Worm (Caenorhabditis elegans): Measurements from ENCODE around the gene csn-4.
A peak's percentile ranks its signal among the peaks of the same experiment; 100 is the strongest.

ce11 chrIV:1054736-1055135, 32.1 kb downstream of the csn-4 start, which contains the start of gene dcap-1:
- no peak for TF ChIP-seq zip-2 (tag; optimal IDR thresholded peaks at IDR 0.05)
- no peak for TF ChIP-seq Y5F2A.4 (GFP tag; optimal IDR thresholded peaks at IDR 0.05)
- no peak for TF ChIP-seq ceh-82 (tag; optimal IDR thresholded peaks at IDR 0.05)
- no peak for TF ChIP-seq zag-1 (tag; optimal IDR thresholded peaks at IDR 0.05)
- TF ChIP-seq nhr-42 (GFP tag; IDR thresholded peaks at IDR 0.05), result no peak
- TF ChIP-seq egl-43 (GFP tag; IDR thresholded peaks at IDR 0.05), result no peak
- peak; percentile 30 for TF ChIP-seq dpl-1 (GFP tag; optimal IDR thresholded peaks at IDR 0.05)
- no peak for TF ChIP-seq F49E8.2 (tag; optimal IDR thresholded peaks at IDR 0.05; ENCODE audit: borderline replicate concordance)
- TF ChIP-seq Y75B8A.6 (GFP tag; IDR thresholded peaks at IDR 0.05), result no peak
- TF ChIP-seq ama-1 (optimal IDR thresholded peaks at IDR 0.05), result no peak
- TF ChIP-seq dmd-6 (GFP tag; IDR thresholded peaks at IDR 0.05), result no peak
- TF ChIP-seq egl-27 (tag; optimal IDR thresholded peaks at IDR 0.05), result no peak
- TF ChIP-seq fkh-10 (GFP tag; optimal IDR thresholded peaks at IDR 0.05), result no peak
